Worm (Caenorhabditis elegans) whole organism, late embryonic: ENCODE data around the gene ubc-26.

Experiments used
- F13H6.1 ChIP-seq: sonication (generic microtip); optimal IDR thresholded peaks from 2 replicates; lab custom pipeline; 2016; ENCODE audit warnings: missing genetic modification characterization, missing compliant biosample characterization
- K09A11.1 ChIP-seq: sonication (generic microtip); optimal IDR thresholded peaks from 2 replicates; lab custom pipeline; 2017; ENCODE audit warnings: antibody characterized with exemption, mild to moderate bottlenecking, missing genetic modification characterization, missing compliant biosample characterization; ENCODE audit not compliant: insufficient read depth
- Y22D7AL.16 ChIP-seq: sonication (generic microtip); optimal IDR thresholded peaks from 2 replicates; lab custom pipeline; 2016; ENCODE audit warnings: missing genetic modification characterization, missing compliant biosample characterization
- ahr-1 ChIP-seq: sonication (generic microtip); optimal IDR thresholded peaks from 2 replicates; lab custom pipeline; 2016; ENCODE audit warnings: missing genetic modification characterization, missing compliant biosample characterization
- ceh-18 ChIP-seq: sonication (generic microtip); optimal IDR thresholded peaks from 2 replicates; lab custom pipeline; 2016; ENCODE audit warnings: missing genetic modification characterization, missing compliant biosample characterization
- ceh-2 ChIP-seq: sonication (generic microtip); optimal IDR thresholded peaks from 2 replicates; lab custom pipeline; 2016; ENCODE audit warnings: missing genotype, missing genetic modification characterization, missing compliant biosample characterization
- ceh-24 ChIP-seq: sonication (generic microtip); optimal IDR thresholded peaks from 2 replicates; lab custom pipeline; 2016; ENCODE audit warnings: mild to moderate bottlenecking, missing genetic modification characterization, missing compliant biosample characterization
- ceh-30 ChIP-seq: fragments of 150-350 bp; optimal IDR thresholded peaks from 2 replicates; lab custom pipeline; 2014; ENCODE audit warnings: missing biosample characterization, missing genetic modification characterization
- ceh-48 ChIP-seq: sonication (generic microtip); optimal IDR thresholded peaks from 2 replicates; lab custom pipeline; 2016; ENCODE audit warnings: missing genetic modification characterization, inconsistent platforms, missing compliant biosample characterization
- che-1 ChIP-seq: sonication (generic microtip); optimal IDR thresholded peaks from 2 replicates; lab custom pipeline; 2016; ENCODE audit warnings: mild to moderate bottlenecking, missing genetic modification characterization, missing compliant biosample characterization
- dmd-4 ChIP-seq: sonication (generic microtip); optimal IDR thresholded peaks from 2 replicates; lab custom pipeline; 2016; ENCODE audit warnings: borderline replicate concordance, missing genetic modification characterization, missing compliant biosample characterization
- dve-1 ChIP-seq: sonication (generic microtip); optimal IDR thresholded peaks from 2 replicates; lab custom pipeline; 2017; ENCODE audit warnings: antibody characterized with exemption, mild to moderate bottlenecking, missing genetic modification characterization, missing compliant biosample characterization
- elt-4 ChIP-seq: sonication (generic microtip); optimal IDR thresholded peaks from 2 replicates; lab custom pipeline; 2016; ENCODE audit warnings: missing genetic modification characterization, missing compliant biosample characterization
- eyg-1 ChIP-seq: sonication (generic microtip); optimal IDR thresholded peaks from 2 replicates; lab custom pipeline; 2016; ENCODE audit warnings: missing genotype, missing genetic modification characterization, missing compliant biosample characterization
- fax-1 ChIP-seq: sonication (generic microtip); optimal IDR thresholded peaks from 2 replicates; lab custom pipeline; 2016; ENCODE audit warnings: missing genotype, missing genetic modification characterization, missing compliant biosample characterization
- fkh-10 ChIP-seq: fragments of 150-350 bp; optimal IDR thresholded peaks from 2 replicates; lab custom pipeline; 2014; ENCODE audit warnings: missing biosample characterization, missing genetic modification reagents, missing genetic modification characterization
- gmeb-2 ChIP-seq: sonication (generic microtip); optimal IDR thresholded peaks from 2 replicates; lab custom pipeline; 2016; ENCODE audit warnings: missing genetic modification characterization, inconsistent platforms, missing compliant biosample characterization
- hlh-6 ChIP-seq: sonication (generic microtip); optimal IDR thresholded peaks from 2 replicates; lab custom pipeline; 2016; ENCODE audit warnings: missing genotype, missing genetic modification characterization, missing compliant biosample characterization
- madf-2 ChIP-seq: sonication (generic microtip); optimal IDR thresholded peaks from 2 replicates; lab custom pipeline; 2017; ENCODE audit warnings: missing genetic modification characterization, missing compliant biosample characterization
- mec-3 ChIP-seq: sonication (generic microtip); optimal IDR thresholded peaks from 2 replicates; lab custom pipeline; 2016; ENCODE audit warnings: borderline replicate concordance, missing genetic modification characterization, missing compliant biosample characterization
- pag-3 ChIP-seq: sonication (generic microtip); optimal IDR thresholded peaks from 2 replicates; lab custom pipeline; 2016; ENCODE audit warnings: missing compliant biosample characterization, missing genetic modification characterization, borderline replicate concordance
- pat-9 ChIP-seq: fragments of 200-800 bp; sonication (Bioruptor generic); optimal IDR thresholded peaks from 2 replicates; lab custom pipeline; 2018; ENCODE audit warnings: mild to moderate bottlenecking, missing genetic modification characterization, moderate library complexity, missing compliant biosample characterization
- pha-4 ChIP-seq: fragments of 150-350 bp; optimal IDR thresholded peaks from 2 replicates; lab custom pipeline; 2018; ENCODE audit warnings: missing biosample characterization, missing genetic modification reagents, missing genetic modification characterization
- pqm-1 ChIP-seq: sonication (generic microtip); optimal IDR thresholded peaks from 2 replicates; lab custom pipeline; 2016; ENCODE audit warnings: missing genetic modification characterization, missing compliant biosample characterization
- ref-2 ChIP-seq: sonication (generic microtip); optimal IDR thresholded peaks from 2 replicates; lab custom pipeline; 2016; ENCODE audit warnings: missing genetic modification characterization, missing compliant biosample characterization
- rnt-1 ChIP-seq: sonication (generic microtip); optimal IDR thresholded peaks from 2 replicates; lab custom pipeline; 2016; ENCODE audit warnings: missing genetic modification characterization, missing compliant biosample characterization
- sdc-2 ChIP-seq: sonication (generic microtip); optimal IDR thresholded peaks from 2 replicates; lab custom pipeline; 2016; ENCODE audit warnings: missing genotype, missing genetic modification characterization, missing compliant biosample characterization
- sox-2 ChIP-seq: fragments of 200-800 bp; sonication (Bioruptor generic); IDR thresholded peaks from 2 replicates; pipeline ENCODE4 v1.3.6; 2022; ENCODE audit warnings: missing genetic modification reagents, missing genetic modification characterization, missing compliant biosample characterization
- sox-4 ChIP-seq: sonication (generic microtip); optimal IDR thresholded peaks from 2 replicates; lab custom pipeline; 2017; ENCODE audit warnings: mild to moderate bottlenecking, missing genetic modification characterization, inconsistent platforms, missing compliant biosample characterization
- tbx-2 ChIP-seq: sonication (generic microtip); optimal IDR thresholded peaks from 2 replicates; lab custom pipeline; 2016; ENCODE audit warnings: missing genetic modification characterization, missing compliant biosample characterization
- tbx-7 ChIP-seq: sonication (generic microtip); optimal IDR thresholded peaks from 2 replicates; lab custom pipeline; 2016; ENCODE audit warnings: missing genotype, missing genetic modification characterization, missing compliant biosample characterization
- ttx-3 ChIP-seq: sonication (generic microtip); optimal IDR thresholded peaks from 2 replicates; lab custom pipeline; 2016; ENCODE audit warnings: missing genetic modification reagents, missing genetic modification characterization, missing compliant biosample characterization
- ztf-16 ChIP-seq: sonication (generic microtip); optimal IDR thresholded peaks from 2 replicates; lab custom pipeline; 2017; ENCODE audit warnings: missing genetic modification characterization, missing compliant biosample characterization

ubc-26 gene

ce11 chrII:2874801-2875200, 25.3 kb downstream of the ubc-26 start, which contains the start of gene Y110A2AL.1:
Gene Y110A2AL.1, plus strand, starts transcription at chrII:2875101.
- TF ChIP-seq ttx-3 (tag; lab: Kevin White, UChicago) (no peak), fkh-10 (GFP tag; lab: Kevin White, UChicago) (no peak), ahr-1 (no peak), gmeb-2 (tag; lab: Kevin White, UChicago) (no peak), sox-4 (no peak), pha-4 (tag; lab: Kevin White, UChicago) (no peak), che-1 (tag; lab: Kevin White, UChicago) (no peak), dve-1 (tag; lab: Kevin White, UChicago) (no peak), eyg-1 (tag; lab: Kevin White, UChicago) (no peak), tbx-7 (tag; lab: Kevin White, UChicago) (no peak), ceh-18 (tag; lab: Kevin White, UChicago) (no peak), ceh-2 (tag; lab: Kevin White, UChicago) (no peak)

ce11 chrII:2871816-2872215, 28.3 kb downstream of the ubc-26 start, which contains the start of gene Y110A2AL.10:
Gene Y110A2AL.10, minus strand, starts transcription at chrII:2871916.
- TF ChIP-seq ceh-48 (tag; lab: Kevin White, UChicago) (no peak), sox-2 (GFP tag; lab: Robert Waterston, UW) (no peak), F13H6.1 (no peak), mec-3 (tag; lab: Kevin White, UChicago) (no peak), gmeb-2 (tag; lab: Kevin White, UChicago) (no peak), sdc-2 (no peak), ref-2 (tag; lab: Kevin White, UChicago) (no peak), eyg-1 (tag; lab: Kevin White, UChicago) (no peak), pha-4 (tag; lab: Kevin White, UChicago) (no peak), ztf-16 (no peak), ceh-24 (tag; lab: Kevin White, UChicago) (no peak), K09A11.1 (tag; lab: Kevin White, UChicago) (no peak), rnt-1 (no peak), pat-9 (tag; lab: Kevin White, UChicago) (no peak), pag-3 (tag; lab: Kevin White, UChicago) (no peak), fax-1 (tag; lab: Kevin White, UChicago) (no peak), dmd-4 (tag; lab: Kevin White, UChicago) (no peak), tbx-2 (tag; lab: Kevin White, UChicago) (no peak), elt-4 (tag; lab: Kevin White, UChicago) (no peak), madf-2 (tag; lab: Kevin White, UChicago) (no peak)

ce11 chrII:2867701-2868100, 32.4 kb downstream of the ubc-26 start, which contains the start of gene Y110A2AL.2:
Gene Y110A2AL.2, plus strand, starts transcription at chrII:2868001.
- no peak for TF ChIP-seq ceh-18 (tag; lab: Kevin White, UChicago)
- no peak for TF ChIP-seq ceh-2 (tag; lab: Kevin White, UChicago)
- no peak for TF ChIP-seq hlh-6 (tag; lab: Kevin White, UChicago)
- TF ChIP-seq ceh-24 (tag; lab: Kevin White, UChicago) = no peak
- TF ChIP-seq pqm-1 (tag; lab: Kevin White, UChicago) = no peak
- no peak for TF ChIP-seq ceh-30

DNA sequence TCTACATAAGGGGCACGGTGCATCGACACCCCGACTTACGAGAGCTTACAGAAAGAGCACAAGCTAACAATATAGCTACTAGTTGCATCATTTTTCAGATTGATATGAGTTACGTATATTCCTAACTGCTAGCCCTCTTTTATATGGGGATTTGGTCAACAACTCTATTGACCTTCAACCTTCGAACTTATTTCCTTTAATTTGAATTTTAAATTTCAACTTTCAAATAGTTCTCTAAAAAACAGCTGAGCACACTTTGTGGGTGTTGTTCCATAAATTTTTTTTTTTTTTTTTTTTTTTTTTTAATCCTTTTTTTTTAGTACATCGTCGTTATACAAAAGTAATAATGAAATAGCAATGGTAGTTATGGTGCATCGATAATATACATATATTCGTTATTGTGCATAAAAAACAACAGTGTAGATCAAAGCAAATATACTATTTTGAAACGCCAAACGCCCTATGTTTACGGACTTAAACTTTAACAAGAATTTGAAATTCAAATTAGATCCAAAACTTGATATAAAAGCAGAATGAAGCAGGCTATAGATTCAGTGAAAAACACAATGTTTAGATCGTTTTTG, 33.5 kb downstream of the ubc-26 start, which contains the start of the genes Y110A2AL.9 and Y110A2AL.3:
Y110A2AL.9 (minus strand) TSS at position 101 of the 584 bp plus-strand sequence.
Y110A2AL.3 (plus strand) TSS at position 534 of the 584 bp plus-strand sequence.
- TF ChIP-seq Y22D7AL.16 (tag; lab: Kevin White, UChicago) = no peak
- TF ChIP-seq ahr-1 = no peak

DNA sequence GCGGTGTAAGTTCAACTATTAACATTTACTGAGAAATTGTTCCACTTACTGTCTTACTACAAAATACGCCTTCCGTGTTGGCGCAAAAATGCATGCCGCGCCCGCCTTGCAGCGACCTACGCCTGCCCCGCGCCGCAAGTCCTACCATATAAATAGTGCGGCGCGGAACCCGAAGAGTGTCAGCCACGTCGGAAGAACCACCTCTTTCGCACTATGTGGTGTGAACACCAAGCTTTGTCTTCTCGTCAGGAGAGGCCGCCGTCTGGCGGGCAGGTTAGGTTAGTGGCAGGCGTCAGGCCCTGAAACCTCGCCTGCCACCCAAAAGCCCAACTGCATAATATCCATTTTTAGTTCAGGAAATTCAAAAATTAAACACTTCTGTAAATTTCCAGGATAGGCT, 34.8 kb downstream of the ubc-26 start:
- no peak for TF ChIP-seq ceh-30
